Worm (Caenorhabditis elegans) whole organism, midembryonic: Measurements from ENCODE around the gene R13A1.10.

Experiments used
- klf-2 ChIP-seq: fragments of 200-800 bp; sonication (Bioruptor generic); conservative IDR thresholded peaks from 2 replicates; pipeline ENCODE4 v1.3.6; 2022; ENCODE audit warnings: missing genetic modification reagents, missing genetic modification characterization, missing compliant biosample characterization
- tab-1 ChIP-seq: fragments of 200-800 bp; sonication (Bioruptor generic); IDR thresholded peaks from 2 replicates; pipeline ENCODE4 v1.3.6; 2022; ENCODE audit warnings: missing genetic modification characterization, missing compliant biosample characterization

DNA sequence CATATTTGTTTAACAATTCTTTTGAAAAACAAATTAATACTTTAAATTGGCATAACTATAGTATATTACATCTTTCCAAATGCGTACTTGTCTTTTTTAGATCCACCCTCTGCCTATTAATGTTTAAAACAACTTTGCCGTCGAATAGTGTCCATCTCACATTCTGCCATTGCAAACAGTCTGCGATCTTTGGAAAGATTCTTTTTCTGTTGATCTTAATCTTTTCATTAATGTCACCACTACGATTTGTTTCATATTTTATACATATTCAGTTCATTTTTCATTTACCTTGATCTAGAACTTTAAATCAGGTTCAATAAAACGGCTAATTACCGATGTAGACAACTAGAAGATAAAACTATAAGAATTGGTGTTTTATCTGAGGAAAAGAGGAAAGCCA, 7.7 kb upstream of the R13A1.10 start:
- TF ChIP-seq klf-2, result no peak
- no peak for TF ChIP-seq tab-1 (GFP tag; lab: Robert Waterston, UW)
